Fruit fly (Drosophila melanogaster): ENCODE measurements around the gene Galk.

The Galk gene

DNA sequence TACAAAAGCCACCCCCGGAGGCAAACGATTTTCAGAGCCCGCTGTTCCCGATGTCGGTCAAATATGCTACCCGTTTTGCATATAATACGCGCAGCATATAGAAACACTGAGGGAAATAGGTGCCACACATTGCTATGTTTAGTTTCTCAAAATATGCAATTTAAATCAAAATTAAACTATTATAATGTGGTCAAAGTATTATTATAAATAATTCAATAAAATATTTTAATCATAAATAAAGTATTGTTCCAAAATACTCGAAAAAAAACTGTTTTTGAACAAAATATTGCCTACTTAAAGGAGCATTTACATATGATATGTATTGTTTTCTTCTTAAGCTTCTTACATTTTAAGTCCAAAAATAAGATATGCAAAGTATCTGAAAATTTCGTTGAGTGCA lies 34.9 kb downstream of the Galk start:
- no peak for TF ChIP-seq noc (tag; optimal IDR thresholded peaks at IDR 0.05)

DNA sequence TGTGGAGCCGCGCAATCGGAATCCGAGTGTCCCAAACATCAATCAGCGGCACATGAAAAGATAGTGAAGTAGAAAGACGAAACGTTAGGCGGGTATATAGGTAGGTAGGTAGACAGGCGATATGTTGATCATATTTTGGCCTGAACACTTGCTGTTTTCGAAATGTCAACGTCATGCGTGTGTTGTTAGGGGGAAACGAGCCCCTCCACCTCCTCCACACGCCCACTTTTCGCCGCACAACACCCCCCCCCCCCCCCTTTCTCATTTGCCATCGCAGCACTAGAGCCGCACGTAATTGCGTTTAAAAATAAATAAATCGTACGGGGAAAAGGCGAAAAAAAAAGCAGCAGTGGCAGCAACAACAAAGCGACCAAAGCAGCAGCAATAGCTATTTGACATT lies 36.1 kb downstream of the Galk start:
- TF ChIP-seq noc (tag; optimal IDR thresholded peaks at IDR 0.05) = no peak

DNA sequence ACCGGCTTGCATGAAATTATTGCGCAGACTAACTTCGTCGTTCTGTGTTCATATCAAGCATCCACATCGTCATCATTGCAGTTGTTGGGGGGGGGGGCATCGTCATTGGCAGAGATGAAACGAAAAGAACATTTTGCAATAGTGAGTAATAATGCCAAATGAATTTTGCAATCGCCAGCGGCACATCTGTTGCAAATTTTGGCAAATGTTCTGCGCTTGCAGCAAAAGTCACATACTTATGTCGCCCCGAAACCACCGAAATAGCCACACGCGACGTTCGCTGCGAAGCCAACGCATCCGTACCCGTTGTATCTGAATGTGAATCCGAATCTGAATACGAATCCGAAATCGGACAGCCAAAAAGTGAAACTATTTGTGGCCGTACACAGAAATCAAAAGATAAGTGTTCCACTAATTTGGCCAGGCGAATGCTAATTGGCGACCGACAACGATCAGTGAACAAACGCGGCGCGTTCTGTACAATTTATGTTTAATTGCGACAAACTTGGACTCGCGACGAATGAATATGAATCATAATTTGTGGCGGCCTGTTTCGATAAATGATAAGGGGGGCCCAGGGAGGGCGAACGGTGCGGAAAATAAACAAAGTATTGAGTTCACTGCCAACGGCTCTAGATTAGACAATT lies 37.9 kb downstream of the Galk start:
- no peak for TF ChIP-seq noc (tag; optimal IDR thresholded peaks at IDR 0.05)

DNA sequence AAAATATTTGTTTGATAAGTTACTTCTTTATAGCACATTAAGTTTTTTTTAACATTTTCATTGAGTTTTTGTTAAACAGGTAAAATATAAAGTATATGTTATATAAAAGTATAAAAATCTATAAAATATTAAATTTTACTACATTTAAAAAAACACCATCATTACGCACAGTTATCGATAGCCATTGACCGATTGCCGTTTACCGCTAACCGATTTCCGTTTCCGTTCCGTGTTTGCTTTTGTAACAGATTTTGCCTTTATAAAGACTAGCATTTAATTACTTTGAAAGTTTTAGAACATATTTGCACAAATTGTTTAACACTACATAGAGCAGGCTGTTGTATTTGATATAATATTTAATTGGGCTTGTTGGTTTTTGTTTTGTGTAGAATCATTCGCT lies 46.2 kb downstream of the Galk start:
- no peak for TF ChIP-seq noc (tag; optimal IDR thresholded peaks at IDR 0.05)
